Worm (Caenorhabditis elegans): Measurements from ENCODE around the gene T05B9.2.

T05B9.2 gene

DNA sequence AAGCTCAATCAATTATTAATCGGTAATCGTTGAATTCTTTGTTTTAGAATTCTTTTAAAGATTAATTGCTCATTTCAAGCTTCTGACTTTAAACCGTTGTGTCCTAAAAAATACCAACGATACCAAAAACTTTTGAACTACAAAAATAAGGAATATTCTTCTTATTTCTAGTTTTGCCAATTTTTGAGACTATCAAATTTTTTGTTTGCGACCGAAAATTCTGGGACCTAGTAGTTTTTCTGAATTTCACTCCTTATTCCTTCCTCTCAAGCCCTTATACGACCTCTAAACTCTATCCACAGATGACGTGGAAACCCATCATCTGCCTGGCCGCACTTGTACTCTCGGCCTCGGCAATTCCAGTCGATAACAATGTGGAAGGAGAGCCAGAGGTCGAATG lies 13.2 kb downstream of the T05B9.2 start, which contains the start of gene cut-1:
TSS of gene cut-1 (plus strand) at position 301 of the 400 bp plus-strand sequence.
- TF ChIP-seq nhr-77 (tag; optimal IDR thresholded peaks at IDR 0.05): no peak
- TF ChIP-seq unc-39 (tag; optimal IDR thresholded peaks at IDR 0.05): no peak
- no peak for TF ChIP-seq nhr-237 (tag; optimal IDR thresholded peaks at IDR 0.05)
- TF ChIP-seq mbf-1 (tag; optimal IDR thresholded peaks at IDR 0.05): no peak
- no peak for TF ChIP-seq sem-4 (tag; optimal IDR thresholded peaks at IDR 0.05)
- TF ChIP-seq sma-3 (GFP tag; optimal IDR thresholded peaks at IDR 0.05): no peak
- no peak for TF ChIP-seq unc-55 (GFP tag; optimal IDR thresholded peaks at IDR 0.05)
- no peak for TF ChIP-seq crh-2 (tag; optimal IDR thresholded peaks at IDR 0.05)
- TF ChIP-seq ztf-4 (tag; optimal IDR thresholded peaks at IDR 0.05): no peak
- no peak for TF ChIP-seq nhr-129 (tag; optimal IDR thresholded peaks at IDR 0.05)
- no peak for TF ChIP-seq lin-13 (GFP tag; optimal IDR thresholded peaks at IDR 0.05)
- no peak for TF ChIP-seq elt-1 (tag; optimal IDR thresholded peaks at IDR 0.05)
- TF ChIP-seq blmp-1 (tag; optimal IDR thresholded peaks at IDR 0.05; ENCODE audit: insufficient read depth): no peak

DNA sequence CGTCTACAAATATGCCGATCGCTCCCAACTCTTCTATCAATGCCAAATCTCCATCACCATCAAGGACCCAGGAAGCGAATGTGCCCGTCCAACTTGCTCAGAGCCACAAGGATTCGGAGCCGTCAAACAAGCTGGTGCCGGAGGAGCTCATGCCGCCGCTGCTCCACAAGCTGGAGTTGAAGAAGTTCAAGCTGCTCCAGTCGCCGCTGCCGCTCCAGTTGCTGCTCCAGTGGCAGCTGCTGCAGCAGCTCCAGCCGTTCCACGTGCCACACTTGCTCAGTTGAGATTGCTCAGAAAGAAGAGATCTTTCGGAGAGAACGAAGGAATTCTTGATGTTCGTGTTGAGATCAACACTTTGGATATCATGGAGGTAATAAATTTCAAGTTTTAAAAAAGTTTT lies 15.2 kb downstream of the T05B9.2 start:
- TF ChIP-seq lsy-2 (tag; optimal IDR thresholded peaks at IDR 0.05): no peak
- no peak for TF ChIP-seq elt-1 (tag; optimal IDR thresholded peaks at IDR 0.05)
- TF ChIP-seq unc-39 (tag; optimal IDR thresholded peaks at IDR 0.05): no peak
- TF ChIP-seq nhr-77 (tag; optimal IDR thresholded peaks at IDR 0.05): no peak
- no peak for TF ChIP-seq unc-62 (GFP tag; optimal IDR thresholded peaks at IDR 0.05)
- TF ChIP-seq mbf-1 (tag; optimal IDR thresholded peaks at IDR 0.05): no peak
- TF ChIP-seq F13H6.1 (tag; optimal IDR thresholded peaks at IDR 0.05): no peak
- TF ChIP-seq unc-55 (GFP tag; optimal IDR thresholded peaks at IDR 0.05): no peak
- no peak for TF ChIP-seq mab-5 (tag; optimal IDR thresholded peaks at IDR 0.05)
- no peak for TF ChIP-seq nhr-12 (tag; optimal IDR thresholded peaks at IDR 0.05)
- TF ChIP-seq nhr-23 (tag; optimal IDR thresholded peaks at IDR 0.05): no peak
- no peak for TF ChIP-seq ama-1 (optimal IDR thresholded peaks at IDR 0.05)
- TF ChIP-seq ceh-16 (tag; optimal IDR thresholded peaks at IDR 0.05): no peak
- TF ChIP-seq blmp-1 (tag; optimal IDR thresholded peaks at IDR 0.05; ENCODE audit: insufficient read depth): no peak
- TF ChIP-seq nhr-25 (tag; optimal IDR thresholded peaks at IDR 0.05): no peak
- TF ChIP-seq alr-1 (tag; optimal IDR thresholded peaks at IDR 0.05): no peak
- TF ChIP-seq ztf-1 (GFP tag; conservative IDR thresholded peaks at IDR 0.05): no peak

DNA sequence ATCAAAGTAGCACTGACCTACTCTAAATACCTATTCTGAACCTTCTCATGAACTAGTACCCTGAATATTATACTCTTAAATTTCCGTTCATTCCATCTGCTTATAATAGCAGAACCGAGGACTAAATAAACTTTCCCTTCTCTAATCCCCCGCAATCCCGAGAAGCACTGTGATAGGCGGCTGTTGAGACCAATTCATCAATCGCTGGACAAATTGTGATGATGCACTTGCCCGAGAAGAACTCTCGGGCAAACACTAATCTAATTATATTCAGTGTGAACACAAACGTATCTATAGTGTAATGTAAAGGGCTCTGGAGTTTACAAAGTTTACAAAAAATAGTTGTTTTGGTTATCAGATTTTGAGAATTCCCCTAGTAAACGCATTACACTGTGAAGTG lies 19.2 kb downstream of the T05B9.2 start:
- TF ChIP-seq F13H6.1 (tag; optimal IDR thresholded peaks at IDR 0.05) (no peak), nhr-6 (tag; optimal IDR thresholded peaks at IDR 0.05) (no peak)

DNA sequence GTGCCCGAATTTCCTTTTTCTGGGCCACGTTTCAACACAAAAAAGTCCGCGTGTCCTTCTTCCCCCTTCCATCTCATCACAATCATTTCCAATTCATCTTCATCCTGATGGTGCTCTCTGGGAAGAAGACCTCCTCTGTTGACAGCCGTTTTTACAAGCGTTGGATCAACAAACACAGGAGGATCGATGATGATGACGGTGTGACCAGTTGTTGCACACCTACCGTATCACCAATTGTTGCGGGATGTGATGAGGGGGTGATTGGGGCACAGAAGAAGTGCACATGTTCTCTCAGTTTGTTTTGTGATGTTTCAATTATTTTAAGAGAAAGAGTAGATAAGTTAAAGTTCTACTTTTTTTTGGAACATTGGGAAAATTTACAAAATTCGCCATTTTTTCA lies 19.8 kb downstream of the T05B9.2 start:
- peak; percentile 47 for TF ChIP-seq nhr-129 (tag; optimal IDR thresholded peaks at IDR 0.05)
- no peak for TF ChIP-seq nhr-23 (tag; optimal IDR thresholded peaks at IDR 0.05)

DNA sequence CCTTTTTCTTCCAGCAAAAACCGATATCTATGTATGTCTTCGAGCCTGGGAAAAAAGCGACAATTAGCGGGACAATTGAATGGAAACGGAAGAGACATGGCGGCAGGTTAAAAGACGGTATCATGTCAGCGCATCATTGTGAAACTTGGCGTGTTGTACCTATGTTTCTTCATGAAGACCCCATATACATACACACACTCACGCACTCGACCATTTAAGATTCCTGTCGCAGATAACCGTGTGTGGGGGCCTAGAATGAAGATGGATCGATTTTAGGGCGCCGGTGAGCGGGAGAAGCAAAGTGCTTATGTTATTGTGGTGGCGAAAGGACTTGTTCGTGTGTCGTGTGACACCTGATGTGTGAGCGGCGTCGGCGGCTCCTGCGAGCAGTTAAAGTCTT lies 21.2 kb downstream of the T05B9.2 start:
- no peak for TF ChIP-seq nhr-11 (tag; optimal IDR thresholded peaks at IDR 0.05)
- TF ChIP-seq C34F6.9 (tag; optimal IDR thresholded peaks at IDR 0.05): no peak
- no peak for TF ChIP-seq ztf-4 (tag; optimal IDR thresholded peaks at IDR 0.05)
- TF ChIP-seq mab-5 (tag; optimal IDR thresholded peaks at IDR 0.05): no peak
- no peak for TF ChIP-seq nhr-10 (tag; optimal IDR thresholded peaks at IDR 0.05)
- no peak for TF ChIP-seq nhr-23 (tag; optimal IDR thresholded peaks at IDR 0.05)
- TF ChIP-seq ceh-16 (tag; optimal IDR thresholded peaks at IDR 0.05): peak; percentile 84
- TF ChIP-seq crh-2 (tag; optimal IDR thresholded peaks at IDR 0.05): no peak

DNA sequence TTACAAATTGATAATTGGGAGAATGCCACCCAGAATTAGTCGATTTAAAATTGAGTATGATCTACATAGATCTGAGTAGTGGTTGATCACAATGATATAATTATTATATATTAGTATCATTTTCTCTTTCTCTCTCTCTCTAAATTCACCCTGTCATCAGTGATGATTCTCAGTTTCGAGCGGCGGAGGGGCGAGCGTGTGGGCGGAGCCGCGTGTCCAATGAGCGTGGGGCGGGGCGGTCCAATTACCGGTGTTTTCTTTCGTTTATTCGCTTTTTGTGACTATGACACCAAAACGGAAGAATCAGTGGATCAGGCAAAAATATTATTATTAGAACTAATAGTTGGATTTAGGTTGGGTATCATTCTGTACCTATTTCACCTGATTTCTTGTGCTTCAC lies 24.3 kb downstream of the T05B9.2 start:
- no peak for TF ChIP-seq lin-39 (tag; optimal IDR thresholded peaks at IDR 0.05)
- TF ChIP-seq lsy-2 (tag; optimal IDR thresholded peaks at IDR 0.05): peak in 1 of 2 experiments; percentile 36

DNA sequence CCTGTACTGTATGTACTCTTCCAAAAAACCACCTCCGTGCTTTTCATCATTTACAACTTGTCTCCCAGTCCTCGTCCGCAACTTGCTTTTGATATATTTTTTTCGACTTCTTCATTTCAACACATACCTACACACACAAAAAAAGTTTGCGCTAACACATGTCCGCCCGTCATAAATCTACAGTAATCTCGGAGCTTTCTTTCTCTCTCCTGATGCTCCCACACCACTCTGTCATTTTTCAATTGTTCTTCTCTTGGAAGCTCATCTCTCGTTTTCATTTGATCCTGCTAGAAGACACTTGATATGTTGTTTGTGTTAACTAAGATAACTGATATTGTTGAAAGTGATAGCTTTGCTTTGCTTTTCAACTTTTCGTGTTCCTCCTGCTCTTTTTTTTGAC lies 25.5 kb downstream of the T05B9.2 start:
- peak in 1 of 2 experiments; percentile 66 for TF ChIP-seq lsy-2 (tag; optimal IDR thresholded peaks at IDR 0.05)
- no peak for TF ChIP-seq nhr-25 (tag; optimal IDR thresholded peaks at IDR 0.05)
- no peak for TF ChIP-seq lin-13 (GFP tag; optimal IDR thresholded peaks at IDR 0.05)
- no peak for TF ChIP-seq peb-1 (tag; optimal IDR thresholded peaks at IDR 0.05)
- TF ChIP-seq Y55F3AM.14 (GFP tag; optimal IDR thresholded peaks at IDR 0.05): no peak
- TF ChIP-seq nhr-129 (tag; optimal IDR thresholded peaks at IDR 0.05): peak; percentile 1
- no peak for TF ChIP-seq elt-1 (tag; optimal IDR thresholded peaks at IDR 0.05)

Data from whole organism, L2 larva.